Fruit fly (Drosophila melanogaster): ENCODE data around the gene CG6138.
A peak's percentile ranks its signal among the peaks of the same experiment; 100 is the strongest.

The CG6138 gene

DNA sequence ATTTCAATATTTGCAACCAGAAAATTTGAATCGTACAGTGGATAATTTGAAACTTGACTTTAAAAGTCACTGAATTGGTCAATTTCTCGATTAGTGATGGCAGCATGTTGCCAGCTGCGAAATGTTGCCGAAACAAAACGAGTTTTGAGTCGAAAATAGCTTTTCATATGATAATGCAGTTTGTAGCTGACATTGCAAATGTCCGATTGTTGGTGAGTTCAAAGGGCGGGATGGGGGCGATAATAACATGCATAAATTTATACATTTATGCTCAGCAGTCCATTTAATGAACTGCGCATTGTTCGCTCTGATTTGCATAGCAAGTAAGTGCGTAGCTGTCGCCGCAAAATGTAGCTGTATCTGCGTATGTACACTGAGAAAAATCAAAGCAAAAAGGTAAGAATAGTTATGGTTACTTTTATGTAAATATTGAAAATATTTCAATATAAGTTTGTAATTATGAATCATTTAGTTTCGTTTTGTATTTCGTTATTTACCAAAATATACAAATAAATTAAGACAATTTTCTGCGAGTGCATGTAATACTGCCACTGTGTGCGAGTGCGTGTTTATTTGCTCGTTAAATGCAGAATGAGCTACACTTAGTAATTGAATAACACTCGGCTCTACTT, 40.0 kb upstream of the CG6138 start, which contains the start of gene Lip4 (continued):
- TF ChIP-seq Nf-YC (tag; optimal IDR thresholded peaks at IDR 0.05): peak; percentile 57
- TF ChIP-seq MESR4 (GFP tag; optimal IDR thresholded peaks at IDR 0.05): no peak
- no peak for TF ChIP-seq abd-A (tag; optimal IDR thresholded peaks at IDR 0.05)
- TF ChIP-seq CG12391 (tag; optimal IDR thresholded peaks at IDR 0.05): peak; percentile 81
- TF ChIP-seq CG1603 (tag; optimal IDR thresholded peaks at IDR 0.05): peak; percentile 82
- no peak for TF ChIP-seq Mes4 (GFP tag; optimal IDR thresholded peaks at IDR 0.05)
- peak; percentile 69 for TF ChIP-seq CG9437 (GFP tag; optimal IDR thresholded peaks at IDR 0.05)
- peak; percentile 71 for TF ChIP-seq tio (GFP tag; optimal IDR thresholded peaks at IDR 0.05)
- TF ChIP-seq CG12071 (GFP tag; optimal IDR thresholded peaks at IDR 0.05): peak; percentile 64
- peak; percentile 66 for TF ChIP-seq CG10462 (GFP tag; optimal IDR thresholded peaks at IDR 0.05)
- no peak for TF ChIP-seq CG8478 (optimal IDR thresholded peaks at IDR 0.05)
- peak; percentile 74; the same call in 2 of the 3 replicates for TF ChIP-seq ci (GFP tag; IDR thresholded peaks at IDR 0.05)
- no peak for TF ChIP-seq hkb (optimal IDR thresholded peaks at IDR 0.05)
- TF ChIP-seq hkb (GFP tag; IDR thresholded peaks at IDR 0.05): peak; percentile 82
- peak; percentile 89 for TF ChIP-seq CG11695 (GFP tag; IDR thresholded peaks at IDR 0.05)
- peak; percentile 57; the same call in 1 of the 2 replicates for TF ChIP-seq CG10959 (GFP tag; IDR thresholded peaks at IDR 0.05)
- peak; percentile 72 for TF ChIP-seq ara (GFP tag; IDR thresholded peaks at IDR 0.05)
- TF ChIP-seq HLHmδ (GFP tag; optimal IDR thresholded peaks at IDR 0.05): no peak
- no peak for TF ChIP-seq CG31365 (tag; optimal IDR thresholded peaks at IDR 0.05)
- no peak for TF ChIP-seq CG42726 (GFP tag; IDR thresholded peaks at IDR 0.05; ENCODE audit: partially characterized antibody)
- TF ChIP-seq cato (GFP tag; optimal IDR thresholded peaks at IDR 0.05; ENCODE audit: borderline replicate concordance): peak; percentile 40
- peak; percentile 45 for TF ChIP-seq sd (tag; optimal IDR thresholded peaks at IDR 0.05)
- no peak for TF ChIP-seq Hr39 (optimal IDR thresholded peaks at IDR 0.05)
- peak; percentile 81 for TF ChIP-seq H15 (GFP tag; IDR thresholded peaks at IDR 0.05)
- TF ChIP-seq Atf-2 (GFP tag; optimal IDR thresholded peaks at IDR 0.05): peak; percentile 14
- TF ChIP-seq Ets65A (GFP tag): peak; percentile 92
- peak; percentile 22 for TF ChIP-seq zf30C (GFP tag; optimal IDR thresholded peaks at IDR 0.05)
- TF ChIP-seq slbo (GFP tag; IDR thresholded peaks at IDR 0.05): peak; percentile 83
- no peak for TF ChIP-seq mld (GFP tag; IDR thresholded peaks at IDR 0.05; ENCODE audit: partially characterized antibody)
- TF ChIP-seq bowl (GFP tag; IDR thresholded peaks at IDR 0.05): 0 out of 2 replicates have a peak, but pooled peaks have one; percentile 7
- peak; percentile 58 to 70 for TF ChIP-seq Pdp1 (GFP tag; optimal IDR thresholded peaks at IDR 0.05)
- TF ChIP-seq hb (GFP tag; IDR thresholded peaks at IDR 0.05; ENCODE audit: partially characterized antibody): no peak
- TF ChIP-seq CG32772 (GFP tag; IDR thresholded peaks at IDR 0.05): peak; percentile 71
- peak; percentile 7 for TF ChIP-seq Bdp1 (GFP tag; optimal IDR thresholded peaks at IDR 0.05)
- peak; percentile 79 for TF ChIP-seq CG8924 (tag; optimal IDR thresholded peaks at IDR 0.05)
- no peak for TF ChIP-seq pros (GFP tag; optimal IDR thresholded peaks at IDR 0.05)
- peak; percentile 62 for TF ChIP-seq CG12219 (GFP tag; optimal IDR thresholded peaks at IDR 0.05)
- TF ChIP-seq Hand (GFP tag; optimal IDR thresholded peaks at IDR 0.05): peak; percentile 27
- no peak for TF ChIP-seq CG2129 (GFP tag; IDR thresholded peaks at IDR 0.05; ENCODE audit: partially characterized antibody)
- peak; percentile 54 for TF ChIP-seq CrebB (tag; optimal IDR thresholded peaks at IDR 0.05)
- TF ChIP-seq mirr (GFP tag; optimal IDR thresholded peaks at IDR 0.05): no peak
- TF ChIP-seq wek (GFP tag; optimal IDR thresholded peaks at IDR 0.05): peak; percentile 14
- no peak for TF ChIP-seq bbx (GFP tag; IDR thresholded peaks at IDR 0.05; ENCODE audit: partially characterized antibody)
- TF ChIP-seq grau (tag; optimal IDR thresholded peaks at IDR 0.05): peak; percentile 79
- peak; percentile 82 for TF ChIP-seq PHDP (tag; optimal IDR thresholded peaks at IDR 0.05)
- no peak for TF ChIP-seq shn (GFP tag; optimal IDR thresholded peaks at IDR 0.05)
- peak; percentile 86 for TF ChIP-seq Sox102F (GFP tag; optimal IDR thresholded peaks at IDR 0.05)
- peak; percentile 60 for TF ChIP-seq CG4854 (GFP tag; optimal IDR thresholded peaks at IDR 0.05)
- no peak for TF ChIP-seq CG8944 (GFP tag; optimal IDR thresholded peaks at IDR 0.05)
- TF ChIP-seq CG43689 (GFP tag; IDR thresholded peaks at IDR 0.05): peak; percentile 53; the same call in 1 of the 2 replicates

Measured in whole organism, embryonic.